Worm (Caenorhabditis elegans) whole organism, L2 larva: ENCODE results near the gene T13F3.6.

Experiments
- ZK546.5 ChIP-seq: sonication (generic microtip); optimal IDR thresholded peaks from 2 replicates; lab custom pipeline; 2017; ENCODE audit warnings: missing biosample characterization, missing genetic modification characterization
- aly-2 ChIP-seq: fragments of 150-350 bp; optimal IDR thresholded peaks from 2 replicates; lab custom pipeline; 2014; ENCODE audit warnings: missing biosample characterization, missing genetic modification characterization
- egl-27 ChIP-seq: sonication (generic microtip); optimal IDR thresholded peaks from 3 replicates; lab custom pipeline; 2017; ENCODE audit warnings: missing biosample characterization, missing genetic modification reagents, missing genetic modification characterization
- nhr-237 ChIP-seq: fragments of 150-350 bp; optimal IDR thresholded peaks from 2 replicates; lab custom pipeline; 2014; ENCODE audit warnings: missing biosample characterization, missing genetic modification characterization
- snpc-4 ChIP-seq: fragments of 150-350 bp; optimal IDR thresholded peaks from 2 replicates; lab custom pipeline; 2014; ENCODE audit warnings: missing biosample characterization, missing genetic modification characterization
- unc-55 ChIP-seq: fragments of 150-350 bp; sonication (generic microtip); optimal IDR thresholded peaks from 3 replicates; lab custom pipeline; 2014; ENCODE audit warnings: missing biosample characterization, missing genetic modification reagents, missing genetic modification characterization
- unc-62 ChIP-seq: fragments of 150-350 bp; optimal IDR thresholded peaks from 2 replicates; lab custom pipeline; 2014; ENCODE audit warnings: missing biosample characterization, missing genetic modification reagents, missing genetic modification characterization
- ztf-4 ChIP-seq: fragments of 150-350 bp; optimal IDR thresholded peaks from 2 replicates; lab custom pipeline; 2014; ENCODE audit warnings: missing biosample characterization, missing genetic modification characterization

DNA sequence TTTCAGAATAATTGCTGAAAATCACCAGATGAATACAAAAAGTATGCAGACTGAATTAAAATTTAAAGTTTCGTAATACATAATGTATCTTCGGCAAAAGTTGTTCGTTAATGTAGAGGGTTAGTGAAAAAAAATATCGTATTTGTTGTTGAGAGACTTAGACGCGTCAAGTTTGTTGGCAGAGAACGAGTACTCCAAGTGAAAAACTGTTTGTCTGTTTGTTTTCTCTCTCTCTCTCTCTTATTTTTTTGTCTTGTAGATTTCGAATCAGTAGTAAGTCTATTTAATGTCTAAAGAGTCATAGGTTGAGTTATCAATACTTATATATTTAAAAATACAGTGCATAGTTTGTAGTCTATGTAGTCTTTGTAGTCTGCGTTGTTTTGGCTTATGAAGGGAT, 1.5 kb downstream of the T13F3.6 start, which contains the start of the genes fbxa-2 and T13F3.8:
- TF ChIP-seq ztf-4 (tag; lab: Kevin White, UChicago), result no peak
- no peak for TF ChIP-seq unc-55
- no peak for TF ChIP-seq snpc-4 (tag; lab: Kevin White, UChicago)
- TF ChIP-seq aly-2 (tag; lab: Kevin White, UChicago), result no peak
- TF ChIP-seq ZK546.5 (tag; lab: Kevin White, UChicago), result no peak
- TF ChIP-seq egl-27 (tag; lab: Kevin White, UChicago), result no peak
- no peak for TF ChIP-seq nhr-237 (tag; lab: Kevin White, UChicago)
- no peak for TF ChIP-seq unc-62
